Worm (Caenorhabditis elegans): ENCODE measurements around the gene eat-17.

DNA sequence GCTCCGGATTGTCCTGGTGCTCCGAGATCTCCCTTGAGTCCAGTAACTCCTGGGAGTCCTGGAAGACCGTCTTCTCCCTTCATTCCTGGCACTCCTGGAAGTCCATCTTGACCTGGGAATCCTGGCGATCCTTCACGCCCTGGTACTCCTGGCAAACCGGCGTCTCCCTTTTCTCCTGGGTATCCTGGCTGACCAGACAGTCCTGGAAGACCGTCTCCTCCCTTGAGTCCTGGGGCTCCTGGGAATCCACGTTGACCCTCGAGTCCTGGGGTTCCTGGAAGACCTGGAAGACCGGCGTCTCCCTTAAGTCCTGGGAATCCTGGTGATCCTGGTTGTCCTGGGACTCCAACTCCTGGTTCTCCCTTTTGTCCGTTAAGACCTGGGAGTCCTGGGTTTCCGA is 32.6 kb downstream of the eat-17 start:
- no peak for TF ChIP-seq R02D3.7 (tag; optimal IDR thresholded peaks at IDR 0.05)
- TF ChIP-seq ceh-82 (tag; optimal IDR thresholded peaks at IDR 0.05) = no peak
- TF ChIP-seq zag-1 (tag; optimal IDR thresholded peaks at IDR 0.05) = no peak
- no peak for TF ChIP-seq ceh-16 (tag; optimal IDR thresholded peaks at IDR 0.05)
- TF ChIP-seq dmd-4 (tag; optimal IDR thresholded peaks at IDR 0.05) = no peak
- TF ChIP-seq lsy-2 (tag; optimal IDR thresholded peaks at IDR 0.05) = no peak
- no peak for TF ChIP-seq mab-5 (tag; optimal IDR thresholded peaks at IDR 0.05)
- TF ChIP-seq mdl-1 (tag; optimal IDR thresholded peaks at IDR 0.05) = no peak
- TF ChIP-seq ama-1 (optimal IDR thresholded peaks at IDR 0.05) = no peak
